Worm (Caenorhabditis elegans) whole organism, mixed stage, embryonic: ENCODE results near the gene ctps-1.

Experiments
- M03D4.4 ChIP-seq: sonication (generic microtip); optimal IDR thresholded peaks from 2 replicates; lab custom pipeline; 2017; ENCODE audit warnings: mild to moderate bottlenecking, missing genetic modification characterization, missing compliant biosample characterization
- bed-3 ChIP-seq: fragments of 200-800 bp; sonication (Bioruptor generic); optimal IDR thresholded peaks from 3 replicates; lab custom pipeline; 2018; ENCODE audit warnings: mild to moderate bottlenecking, missing genetic modification characterization, moderate library complexity, missing compliant biosample characterization
- blmp-1 ChIP-seq: fragments of 150-350 bp; optimal IDR thresholded peaks from 2 replicates; lab custom pipeline; 2014; ENCODE audit warnings: missing biosample characterization, missing genetic modification characterization
- ceh-39 ChIP-seq: fragments of 150-350 bp; optimal IDR thresholded peaks from 2 replicates; lab custom pipeline; 2014; ENCODE audit warnings: missing biosample characterization, missing genetic modification characterization
- ceh-43 ChIP-seq: fragments of 200-800 bp; sonication (Bioruptor generic); optimal IDR thresholded peaks from 2 replicates; lab custom pipeline; 2018; ENCODE audit warnings: mild to moderate bottlenecking, missing genetic modification characterization, moderate library complexity, missing compliant biosample characterization
- ceh-83 ChIP-seq: fragments of 200-800 bp; sonication (Bioruptor generic); optimal IDR thresholded peaks from 2 replicates; lab custom pipeline; 2018; ENCODE audit warnings: mild to moderate bottlenecking, missing genetic modification characterization, missing compliant biosample characterization
- ces-1 ChIP-seq: fragments of 150-350 bp; optimal IDR thresholded peaks from 2 replicates; lab custom pipeline; 2014; ENCODE audit warnings: missing biosample characterization, missing genetic modification reagents, missing genetic modification characterization
- cnd-1 ChIP-seq: fragments of 200-800 bp; sonication (Bioruptor generic); optimal IDR thresholded peaks from 2 replicates; lab custom pipeline; 2018; ENCODE audit warnings: mild to moderate bottlenecking, missing genetic modification characterization, missing compliant biosample characterization
- drap-1 ChIP-seq: fragments of 200-800 bp; sonication (Bioruptor generic); optimal IDR thresholded peaks from 3 replicates; lab custom pipeline; 2018; ENCODE audit warnings: mild to moderate bottlenecking, missing genetic modification characterization, missing compliant biosample characterization
- elt-1 ChIP-seq: sonication (generic microtip); optimal IDR thresholded peaks from 2 replicates; lab custom pipeline; 2017; ENCODE audit warnings: missing genetic modification characterization, mild to moderate bottlenecking, missing compliant biosample characterization, antibody characterized with exemption, moderate library complexity, borderline replicate concordance; ENCODE audit not compliant: insufficient read depth
- elt-3 ChIP-seq: fragments of 150-350 bp; optimal IDR thresholded peaks from 2 replicates; lab custom pipeline; 2014; ENCODE audit warnings: missing biosample characterization, missing genetic modification characterization
- flh-1 ChIP-seq: fragments of 200-800 bp; sonication (Bioruptor generic); optimal IDR thresholded peaks from 2 replicates; lab custom pipeline; 2018; ENCODE audit warnings: mild to moderate bottlenecking, missing genetic modification characterization, moderate library complexity, missing compliant biosample characterization
- ham-2 ChIP-seq: fragments of 200-800 bp; sonication (Bioruptor generic); optimal IDR thresholded peaks from 2 replicates; lab custom pipeline; 2018; ENCODE audit warnings: mild to moderate bottlenecking, missing genetic modification characterization, missing compliant biosample characterization
- hlh-1 ChIP-seq: fragments of 150-350 bp; optimal IDR thresholded peaks from 2 replicates; lab custom pipeline; 2014; ENCODE audit warnings: missing biosample characterization, missing genetic modification reagents, missing genetic modification characterization
- lin-13 ChIP-seq: fragments of 150-350 bp; optimal IDR thresholded peaks from 2 replicates; lab custom pipeline; 2014; ENCODE audit warnings: missing biosample characterization, missing genetic modification characterization
- lin-32 ChIP-seq: fragments of 200-800 bp; sonication (Bioruptor generic); optimal IDR thresholded peaks from 2 replicates; lab custom pipeline; 2018; ENCODE audit warnings: mild to moderate bottlenecking, missing genetic modification characterization, missing compliant biosample characterization
- lsy-2 ChIP-seq: fragments of 150-350 bp; optimal IDR thresholded peaks from 2 replicates; lab custom pipeline; 2014; ENCODE audit warnings: missing biosample characterization, missing genetic modification characterization
- mab-5 ChIP-seq: fragments of 150-350 bp; optimal IDR thresholded peaks from 2 replicates; lab custom pipeline; 2014; ENCODE audit warnings: missing biosample characterization, missing genetic modification characterization
- mep-1 ChIP-seq: fragments of 150-350 bp; optimal IDR thresholded peaks from 2 replicates; lab custom pipeline; 2017; ENCODE audit warnings: missing biosample characterization, missing genetic modification reagents, missing genetic modification characterization, inconsistent platforms
- mls-2 ChIP-seq: sonication (generic microtip); optimal IDR thresholded peaks from 2 replicates; lab custom pipeline; 2016; ENCODE audit warnings: mild to moderate bottlenecking, missing genetic modification characterization, moderate library complexity, missing compliant biosample characterization
- nhr-12 ChIP-seq: fragments of 150-350 bp; optimal IDR thresholded peaks from 2 replicates; lab custom pipeline; 2014; ENCODE audit warnings: missing biosample characterization, missing genetic modification characterization
- nhr-2 ChIP-seq: fragments of 150-350 bp; optimal IDR thresholded peaks from 2 replicates; lab custom pipeline; 2014; ENCODE audit warnings: missing biosample characterization, missing genetic modification characterization
- nhr-237 ChIP-seq: fragments of 150-350 bp; optimal IDR thresholded peaks from 2 replicates; lab custom pipeline; 2014; ENCODE audit warnings: missing biosample characterization, missing genetic modification characterization
- nhr-28 ChIP-seq: fragments of 150-350 bp; optimal IDR thresholded peaks from 2 replicates; lab custom pipeline; 2014; ENCODE audit warnings: missing biosample characterization, missing genetic modification characterization
- nhr-76 ChIP-seq: sonication (generic microtip); optimal IDR thresholded peaks from 2 replicates; lab custom pipeline; 2017; ENCODE audit warnings: missing biosample characterization, missing genetic modification characterization
- pha-4 ChIP-seq: fragments of 150-350 bp; optimal IDR thresholded peaks from 2 replicates; lab custom pipeline; 2018; ENCODE audit warnings: missing biosample characterization, missing genetic modification reagents, missing genetic modification characterization
- sem-2 ChIP-seq: fragments of 200-800 bp; sonication (Bioruptor generic); optimal IDR thresholded peaks from 2 replicates; lab custom pipeline; 2018; ENCODE audit warnings: mild to moderate bottlenecking, missing genetic modification characterization, missing compliant biosample characterization
- snpc-4 ChIP-seq: fragments of 150-350 bp; optimal IDR thresholded peaks from 2 replicates; lab custom pipeline; 2014; ENCODE audit warnings: missing biosample characterization, missing genetic modification characterization
- sptf-1 ChIP-seq: sonication (generic microtip); optimal IDR thresholded peaks from 2 replicates; lab custom pipeline; 2017; ENCODE audit warnings: mild to moderate bottlenecking, missing genetic modification characterization, moderate library complexity, missing compliant biosample characterization
- tbx-8 ChIP-seq: fragments of 200-800 bp; sonication (Bioruptor generic); optimal IDR thresholded peaks from 2 replicates; lab custom pipeline; 2018; ENCODE audit warnings: mild to moderate bottlenecking, missing genetic modification characterization, moderate library complexity, missing compliant biosample characterization
- unc-120 ChIP-seq: sonication (generic microtip); optimal IDR thresholded peaks from 2 replicates; lab custom pipeline; 2017; ENCODE audit warnings: missing genetic modification characterization, missing compliant biosample characterization; ENCODE audit not compliant: poor library complexity, severe bottlenecking
- unc-39 ChIP-seq: fragments of 150-350 bp; optimal IDR thresholded peaks from 2 replicates; lab custom pipeline; 2014; ENCODE audit warnings: missing biosample characterization, missing genetic modification characterization
- unc-62 ChIP-seq: fragments of 150-350 bp; optimal IDR thresholded peaks from 2 replicates; lab custom pipeline; 2014; ENCODE audit warnings: missing biosample characterization, missing genetic modification reagents, missing genetic modification characterization
- zip-8 ChIP-seq: fragments of 150-350 bp; optimal IDR thresholded peaks from 2 replicates; lab custom pipeline; 2014; ENCODE audit warnings: missing biosample characterization, missing genetic modification characterization
- ztf-11 ChIP-seq: fragments of 150-350 bp; optimal IDR thresholded peaks from 2 replicates; lab custom pipeline; 2014; ENCODE audit warnings: missing biosample characterization, missing genetic modification characterization

ctps-1 gene

ce11 chrV:16833672-16834071 is 39.0 kb downstream of the ctps-1 start:
- TF ChIP-seq blmp-1 (tag; lab: Kevin White, UChicago): no peak
- TF ChIP-seq mls-2: no peak
- TF ChIP-seq elt-1: no peak

- TF ChIP-seq bed-3 (GFP tag; lab: Kevin White, UChicago): no peak
- TF ChIP-seq ceh-83 (GFP tag; lab: Kevin White, UChicago): no peak
- TF ChIP-seq unc-120 (tag; lab: Kevin White, UChicago): no peak
- no peak for TF ChIP-seq ceh-39 (tag; lab: Kevin White, UChicago)
- no peak for TF ChIP-seq unc-39 (tag; lab: Kevin White, UChicago)
- TF ChIP-seq zip-8 (tag; lab: Kevin White, UChicago): no peak
- TF ChIP-seq ceh-43 (GFP tag; lab: Kevin White, UChicago): no peak
- no peak for TF ChIP-seq nhr-237
- TF ChIP-seq tbx-8: no peak
- no peak for TF ChIP-seq cnd-1
- TF ChIP-seq nhr-28 (tag; lab: Kevin White, UChicago): no peak
- no peak for TF ChIP-seq nhr-12
- TF ChIP-seq hlh-1: no peak
Observed at ce11 chrV:16834989-16835388, 40.3 kb downstream of the ctps-1 start, which contains the start of gene tni-3. Gene tni-3 (minus strand): TSS chrV:16835128.

ce11 chrV:16836100-16836499 is 41.4 kb downstream of the ctps-1 start:
- TF ChIP-seq ceh-39 (tag; lab: Kevin White, UChicago) (no peak), tbx-8 (no peak), blmp-1 (tag; lab: Kevin White, UChicago) (no peak), elt-3 (no peak), mab-5 (tag; lab: Kevin White, UChicago) (no peak), unc-39 (tag; lab: Kevin White, UChicago) (no peak)

- no peak for TF ChIP-seq sem-2 (GFP tag; lab: Kevin White, UChicago)
- TF ChIP-seq snpc-4: no peak
- no peak for TF ChIP-seq mls-2
- TF ChIP-seq mep-1 (tag; lab: Kevin White, UChicago): no peak
Observed at ce11 chrV:16838435-16838834, 43.8 kb downstream of the ctps-1 start.

- TF ChIP-seq elt-3: no peak
- TF ChIP-seq lin-32 (GFP tag; lab: Kevin White, UChicago): no peak
- no peak for TF ChIP-seq lsy-2
- no peak for TF ChIP-seq mls-2
- TF ChIP-seq ham-2: no peak
- no peak for TF ChIP-seq mep-1 (tag; lab: Kevin White, UChicago)
- no peak for TF ChIP-seq unc-62 (GFP tag; lab: Kevin White, UChicago)
- no peak for TF ChIP-seq ceh-39 (tag; lab: Kevin White, UChicago)
- TF ChIP-seq lin-13 (tag; lab: Kevin White, UChicago): no peak
- no peak for TF ChIP-seq drap-1
- TF ChIP-seq sptf-1 (tag; lab: Kevin White, UChicago): no peak
Observed at ce11 chrV:16840283-16840682, 45.6 kb downstream of the ctps-1 start.

ce11 chrV:16840961-16841360 is 46.3 kb downstream of the ctps-1 start, which contains the start of gene clec-40:
Gene clec-40 (minus strand): TSS chrV:16841061.
- TF ChIP-seq nhr-12: no peak
- no peak for TF ChIP-seq ztf-11 (tag; lab: Kevin White, UChicago)
- TF ChIP-seq ceh-39 (tag; lab: Kevin White, UChicago): no peak
- TF ChIP-seq cnd-1: no peak
- no peak for TF ChIP-seq ham-2
- no peak for TF ChIP-seq ces-1 (GFP tag; lab: Kevin White, UChicago)
- TF ChIP-seq lsy-2: no peak
- no peak for TF ChIP-seq bed-3 (GFP tag; lab: Kevin White, UChicago)

ce11 chrV:16842941-16843340 is 48.3 kb downstream of the ctps-1 start, which contains the start of gene clec-25:
Gene clec-25 (plus strand): TSS chrV:16843241.
- TF ChIP-seq tbx-8 (no peak), nhr-2 (tag; lab: Kevin White, UChicago) (no peak), lin-32 (GFP tag; lab: Kevin White, UChicago) (no peak), nhr-237 (no peak), pha-4 (tag; lab: Kevin White, UChicago) (no peak), M03D4.4 (tag; lab: Kevin White, UChicago) (no peak), bed-3 (GFP tag; lab: Kevin White, UChicago) (no peak), cnd-1 (no peak), nhr-28 (tag; lab: Kevin White, UChicago) (no peak), flh-1 (GFP tag; lab: Kevin White, UChicago) (no peak), snpc-4 (no peak), mab-5 (tag; lab: Kevin White, UChicago) (no peak), nhr-76 (tag; lab: Kevin White, UChicago) (no peak), zip-8 (tag; lab: Kevin White, UChicago) (no peak), hlh-1 (no peak), unc-39 (tag; lab: Kevin White, UChicago) (no peak), mls-2 (no peak)
- TF ChIP-seq, all 35 proteins: peak for 0
